Worm (Caenorhabditis elegans): Measurements from ENCODE around the gene Y66D12A.7.

The Y66D12A.7 gene

ce11 chrIII:11580428-11580885 lies at the start of gene Y66D12A.7:
Y66D12A.7 (minus strand) TSS chrIII:11580478.
- TF ChIP-seq ceh-32 (tag; optimal IDR thresholded peaks at IDR 0.05; ENCODE audit: poor library complexity) (no peak), dpl-1 (GFP tag; optimal IDR thresholded peaks at IDR 0.05) (peak; percentile 79), lsy-2 (tag; optimal IDR thresholded peaks at IDR 0.05) (peak in 1 of 2 experiments; percentile 48), mes-2 (tag; optimal IDR thresholded peaks at IDR 0.05; ENCODE audit: poor library complexity, severe bottlenecking) (peak; percentile 50), lim-7 (GFP tag; IDR thresholded peaks at IDR 0.05) (no peak), lin-38 (GFP tag; IDR thresholded peaks at IDR 0.05) (peak; percentile 78)

DNA sequence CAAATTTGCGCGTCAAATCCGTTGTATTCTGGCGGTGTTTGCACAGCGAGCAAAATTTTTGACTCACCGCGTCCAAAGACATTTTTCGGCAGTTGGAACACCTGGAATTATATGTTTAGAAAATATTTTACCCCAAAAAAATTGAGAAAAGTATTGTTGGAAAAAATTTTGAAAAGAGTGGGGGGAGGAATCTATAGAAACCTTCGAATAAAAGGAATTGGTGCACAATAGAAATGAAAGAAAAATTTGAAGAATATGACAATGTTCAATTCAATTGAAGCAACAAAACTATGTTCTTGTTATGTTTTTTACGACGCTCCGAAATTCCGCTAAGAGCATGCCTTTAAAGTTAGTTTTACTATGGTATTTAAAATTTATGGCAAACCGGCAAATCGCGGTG lies 49.1 kb upstream of the Y66D12A.7 start, which contains the start of gene Y66A7A.7:
Y66A7A.7 (minus strand) TSS at position 101 of the 400 bp plus-strand sequence.
- TF ChIP-seq mdt-29 (GFP tag; IDR thresholded peaks at IDR 0.05) (no peak), nhr-48 (tag; optimal IDR thresholded peaks at IDR 0.05) (no peak), madf-9 (GFP tag; conservative IDR thresholded peaks at IDR 0.05) (no peak), spr-1 (tag; optimal IDR thresholded peaks at IDR 0.05) (no peak), lir-3 (tag; optimal IDR thresholded peaks at IDR 0.05) (no peak), Y105C5A.15 (GFP tag; IDR thresholded peaks at IDR 0.05) (no peak), spr-3 (GFP tag; optimal IDR thresholded peaks at IDR 0.05) (no peak), F44E2.7 (GFP tag; IDR thresholded peaks at IDR 0.05) (no peak), tra-1 (GFP tag; IDR thresholded peaks at IDR 0.05) (no peak), egl-27 (tag; optimal IDR thresholded peaks at IDR 0.05) (no peak), F10B5.3 (tag; optimal IDR thresholded peaks at IDR 0.05) (no peak), ceh-28 (tag; optimal IDR thresholded peaks at IDR 0.05) (no peak), arid-1 (GFP tag; conservative IDR thresholded peaks at IDR 0.05) (no peak)

ce11 chrIII:11627631-11628030 lies 47.4 kb upstream of the Y66D12A.7 start:
- TF ChIP-seq arid-1 (GFP tag; conservative IDR thresholded peaks at IDR 0.05): no peak
- no peak for TF ChIP-seq zag-1 (tag; optimal IDR thresholded peaks at IDR 0.05)
- peak; percentile 56 for TF ChIP-seq mxl-3 (GFP tag; optimal IDR thresholded peaks at IDR 0.05)
- TF ChIP-seq aly-2 (tag; optimal IDR thresholded peaks at IDR 0.05): no peak
- TF ChIP-seq zfp-3 (GFP tag; conservative IDR thresholded peaks at IDR 0.05): no peak
- 0 out of 2 replicates have a peak, but pooled peaks have one; percentile 22 for TF ChIP-seq lin-29 (GFP tag; IDR thresholded peaks at IDR 0.05)
- peak; percentile 58; the same call in 1 of the 2 replicates for TF ChIP-seq egl-43 (GFP tag; IDR thresholded peaks at IDR 0.05)
- TF ChIP-seq dmd-6 (GFP tag; IDR thresholded peaks at IDR 0.05): no peak
- TF ChIP-seq Y48G9A.11 (GFP tag; IDR thresholded peaks at IDR 0.05): no peak
- peak; percentile 24 for TF ChIP-seq duxl-1 (tag; optimal IDR thresholded peaks at IDR 0.05; ENCODE audit: poor library complexity)
- peak; percentile 68 for TF ChIP-seq set-16 (GFP tag; IDR thresholded peaks at IDR 0.05)

DNA sequence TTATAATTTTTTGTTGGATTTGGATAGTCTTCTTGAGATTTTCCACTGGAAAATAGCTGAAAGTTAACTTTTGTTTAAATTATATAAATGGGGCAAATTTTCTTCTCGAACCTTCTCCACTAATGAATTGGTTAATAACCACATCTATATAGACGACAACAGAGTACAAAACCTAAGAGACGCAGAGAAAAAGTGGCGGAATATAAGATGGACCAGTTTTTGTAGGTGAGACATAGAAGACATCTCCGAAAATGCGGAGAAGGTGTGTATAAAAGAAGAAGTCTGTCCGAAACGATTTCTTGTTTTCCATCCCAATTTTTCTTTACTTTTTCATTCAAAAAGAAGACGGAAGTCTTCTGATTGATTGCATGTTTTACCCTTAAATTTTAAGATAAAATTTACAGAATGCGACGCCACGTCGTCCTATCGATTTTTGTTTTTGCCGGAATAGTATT lies 44.6 kb upstream of the Y66D12A.7 start, which contains the start of gene gly-8:
gly-8 (plus strand) TSS at position 405 of the 455 bp plus-strand sequence.
- TF ChIP-seq arid-1 (GFP tag; conservative IDR thresholded peaks at IDR 0.05): no peak
- peak; percentile 49 for TF ChIP-seq dpl-1 (GFP tag; optimal IDR thresholded peaks at IDR 0.05)
- peak in 1 of 2 experiments; percentile 43 for TF ChIP-seq lsy-2 (tag; optimal IDR thresholded peaks at IDR 0.05)
- TF ChIP-seq mxl-2 (GFP tag; conservative IDR thresholded peaks at IDR 0.05): no peak
- TF ChIP-seq unc-62 (GFP tag; optimal IDR thresholded peaks at IDR 0.05 in 1 of 2): no peak
- no peak for TF ChIP-seq unc-62 (tag; optimal IDR thresholded peaks at IDR 0.05)
- TF ChIP-seq nhr-28 (tag; optimal IDR thresholded peaks at IDR 0.05): peak; percentile 45
- no peak for TF ChIP-seq gei-8 (GFP tag; optimal IDR thresholded peaks at IDR 0.05)

Data from whole organism, L4 larva.